Worm (Caenorhabditis elegans) whole organism, midembryonic: Measurements from ENCODE around the gene R04A9.6.

ENCODE experiments used
- T22C8.4 ChIP-seq: fragments of 200-800 bp; sonication (Bioruptor generic); IDR thresholded peaks from 2 replicates; pipeline ENCODE4 v1.3.6; 2022; ENCODE audit warnings: missing genetic modification characterization, missing compliant biosample characterization
- cog-1 ChIP-seq: sonication (generic microtip); optimal IDR thresholded peaks from 2 replicates; lab custom pipeline; 2016; ENCODE audit warnings: missing genetic modification characterization, missing compliant biosample characterization
- flt-1 ChIP-seq: fragments of 200-800 bp; sonication (Bioruptor generic); IDR thresholded peaks from 2 replicates; pipeline ENCODE4 v1.3.6; 2022; ENCODE audit warnings: missing genetic modification characterization, missing compliant biosample characterization
- tab-1 ChIP-seq: fragments of 200-800 bp; sonication (Bioruptor generic); IDR thresholded peaks from 2 replicates; pipeline ENCODE4 v1.3.6; 2022; ENCODE audit warnings: missing genetic modification characterization, missing compliant biosample characterization
- ztf-29 ChIP-seq: fragments of 200-800 bp; sonication (Bioruptor generic); IDR thresholded peaks from 2 replicates; pipeline ENCODE4 v1.3.6; 2022; ENCODE audit warnings: missing genetic modification reagents, missing genetic modification characterization, missing compliant biosample characterization

DNA sequence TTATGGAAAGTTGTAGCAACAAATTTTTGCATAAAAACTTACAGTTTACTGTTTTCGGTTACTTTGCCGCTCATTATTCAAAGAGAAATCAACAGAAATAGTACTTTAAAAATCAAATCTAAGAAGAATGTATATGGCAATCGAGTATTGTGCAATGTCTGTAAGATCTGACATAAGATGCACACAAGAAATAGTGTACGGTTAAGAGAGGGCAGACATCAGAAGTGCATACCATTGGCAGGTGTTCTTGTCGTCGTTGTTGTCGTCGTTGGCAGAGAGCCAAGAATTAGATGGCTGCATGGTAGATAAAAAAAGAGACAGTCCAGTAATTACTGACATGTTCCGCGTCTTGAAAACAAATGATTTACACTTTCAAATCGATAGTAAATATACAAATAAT is 2.6 kb upstream of the R04A9.6 start, which contains the start of gene R04A9.7:
- TF ChIP-seq T22C8.4 (GFP tag; lab: Robert Waterston, UW) (no peak), flt-1 (GFP tag; lab: Robert Waterston, UW) (no peak), ztf-29 (GFP tag; lab: Robert Waterston, UW) (no peak), cog-1 (tag; lab: Kevin White, UChicago) (no peak), tab-1 (GFP tag; lab: Robert Waterston, UW) (no peak)
